Worm (Caenorhabditis elegans) whole organism, midembryonic: ENCODE data around the gene R08C7.8.

Experiments
- T22C8.4 ChIP-seq: fragments of 200-800 bp; sonication (Bioruptor generic); IDR thresholded peaks from 2 replicates; pipeline ENCODE4 v1.3.6; 2022; ENCODE audit warnings: missing genetic modification characterization, missing compliant biosample characterization
- cog-1 ChIP-seq: sonication (generic microtip); optimal IDR thresholded peaks from 2 replicates; lab custom pipeline; 2016; ENCODE audit warnings: missing genetic modification characterization, missing compliant biosample characterization
- flt-1 ChIP-seq: fragments of 200-800 bp; sonication (Bioruptor generic); IDR thresholded peaks from 2 replicates; pipeline ENCODE4 v1.3.6; 2022; ENCODE audit warnings: missing genetic modification characterization, missing compliant biosample characterization
- klf-2 ChIP-seq: fragments of 200-800 bp; sonication (Bioruptor generic); conservative IDR thresholded peaks from 2 replicates; pipeline ENCODE4 v1.3.6; 2022; ENCODE audit warnings: missing genetic modification reagents, missing genetic modification characterization, missing compliant biosample characterization
- med-1 ChIP-seq: sonication (generic microtip); optimal IDR thresholded peaks from 2 replicates; lab custom pipeline; 2017; ENCODE audit warnings: missing genetic modification characterization, mild to moderate bottlenecking, missing compliant biosample characterization, antibody characterized with exemption, missing genetic modification reagents; ENCODE audit not compliant: insufficient read depth
- ref-1 ChIP-seq: fragments of 200-800 bp; sonication (Bioruptor generic); conservative IDR thresholded peaks from 2 replicates; pipeline ENCODE4 v1.3.6; 2022; ENCODE audit warnings: missing genetic modification reagents, missing genetic modification characterization, missing compliant biosample characterization
- tab-1 ChIP-seq: fragments of 200-800 bp; sonication (Bioruptor generic); IDR thresholded peaks from 2 replicates; pipeline ENCODE4 v1.3.6; 2022; ENCODE audit warnings: missing genetic modification characterization, missing compliant biosample characterization
- ztf-23 ChIP-seq: fragments of 200-800 bp; sonication (Bioruptor generic); IDR thresholded peaks from 2 replicates; pipeline ENCODE4 v1.3.6; 2022; ENCODE audit warnings: missing genetic modification reagents, missing genetic modification characterization, missing compliant biosample characterization
- ztf-29 ChIP-seq: fragments of 200-800 bp; sonication (Bioruptor generic); IDR thresholded peaks from 2 replicates; pipeline ENCODE4 v1.3.6; 2022; ENCODE audit warnings: missing genetic modification reagents, missing genetic modification characterization, missing compliant biosample characterization

Gene R08C7.8

DNA sequence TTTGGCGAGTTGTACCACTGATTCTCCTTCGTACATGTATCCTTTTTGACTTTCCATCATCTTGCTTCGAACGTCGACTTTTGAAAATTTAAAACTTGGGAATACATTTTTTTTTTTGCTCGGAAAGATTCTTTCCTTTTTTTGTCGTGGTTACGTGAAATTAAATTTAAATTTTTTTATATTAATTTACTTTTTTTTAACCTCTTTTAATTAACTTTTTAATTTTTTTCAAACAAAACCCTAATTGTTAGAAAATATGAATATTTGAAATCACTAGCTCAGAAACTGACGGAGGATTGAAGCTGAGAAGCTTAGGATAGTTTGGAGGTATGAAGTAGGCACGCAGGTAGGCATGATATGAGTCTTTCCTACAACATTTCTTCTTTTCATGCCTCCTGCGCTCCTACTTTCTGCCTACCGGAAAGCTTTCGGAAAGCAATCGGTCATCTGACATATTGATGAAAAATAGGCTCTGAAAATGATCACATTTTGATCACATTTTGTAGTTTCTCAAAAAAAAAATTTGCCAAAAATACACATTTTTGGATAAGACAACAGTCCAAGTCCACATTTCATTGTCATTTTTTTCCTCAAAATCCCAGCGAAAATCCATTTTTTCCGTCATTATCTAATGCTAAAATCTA is at the start of gene R08C7.8, which contains the start of gene R08C7.4:
R08C7.8 (minus strand) TSS at position 101 of the 644 bp plus-strand sequence.
R08C7.4 (plus strand) TSS at position 594 of the 644 bp plus-strand sequence.
- TF ChIP-seq med-1 (GFP tag; lab: Kevin White, UChicago) (no peak), tab-1 (GFP tag; lab: Robert Waterston, UW) (no peak), flt-1 (GFP tag; lab: Robert Waterston, UW) (no peak), ref-1 (no peak), ztf-23 (no peak), T22C8.4 (GFP tag; lab: Robert Waterston, UW) (no peak), ztf-29 (GFP tag; lab: Robert Waterston, UW) (no peak), cog-1 (tag; lab: Kevin White, UChicago) (no peak), klf-2 (no peak)

DNA sequence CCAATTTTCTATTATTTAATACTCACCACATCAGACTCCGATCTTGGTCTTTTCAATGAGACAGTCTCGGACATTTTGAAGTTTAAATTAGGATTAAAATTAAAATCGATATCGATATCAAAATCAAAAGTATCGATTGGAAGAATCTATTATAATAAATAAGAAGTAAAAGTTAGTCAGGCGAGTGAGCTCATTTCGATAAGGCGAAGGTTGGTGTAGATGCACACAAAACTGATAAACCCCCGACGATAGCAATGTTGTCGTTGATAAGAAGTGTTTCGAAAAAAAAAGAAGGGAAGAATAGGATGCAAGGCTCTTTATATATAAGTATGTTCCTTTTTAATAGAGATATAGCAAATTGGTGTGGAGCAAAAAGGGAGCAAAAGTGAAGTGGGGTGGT is 48.2 kb upstream of the R08C7.8 start, which contains the start of gene M01H9.4:
M01H9.4 (minus strand) TSS at position 379 of the 400 bp plus-strand sequence.
- TF ChIP-seq ref-1, result no peak
- TF ChIP-seq ztf-29 (GFP tag; lab: Robert Waterston, UW), result no peak
- no peak for TF ChIP-seq ztf-23
- no peak for TF ChIP-seq klf-2
- no peak for TF ChIP-seq flt-1 (GFP tag; lab: Robert Waterston, UW)
- TF ChIP-seq tab-1 (GFP tag; lab: Robert Waterston, UW), result no peak
- no peak for TF ChIP-seq med-1 (GFP tag; lab: Kevin White, UChicago)
- TF ChIP-seq cog-1 (tag; lab: Kevin White, UChicago), result no peak
- no peak for TF ChIP-seq T22C8.4 (GFP tag; lab: Robert Waterston, UW)

DNA sequence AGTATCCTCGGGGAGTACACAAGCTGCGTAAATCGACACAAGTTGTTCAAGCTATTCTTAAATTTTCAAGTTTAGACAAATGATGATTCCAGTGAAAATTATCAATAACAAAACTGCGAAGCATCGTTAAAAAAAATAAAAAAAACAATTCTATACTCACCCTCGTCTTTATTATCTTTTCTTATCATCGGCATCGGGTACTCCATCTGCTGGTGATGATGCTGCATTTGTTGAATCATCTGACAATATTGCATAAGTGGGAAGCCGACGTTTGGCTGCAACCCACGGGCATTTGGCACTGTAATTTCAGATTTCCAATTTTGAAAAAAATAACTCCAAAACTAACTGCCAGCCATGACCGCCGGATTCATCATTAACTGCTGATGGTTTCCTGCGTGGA is 47.0 kb upstream of the R08C7.8 start:
- no peak for TF ChIP-seq klf-2
- TF ChIP-seq ztf-29 (GFP tag; lab: Robert Waterston, UW), result no peak
- no peak for TF ChIP-seq flt-1 (GFP tag; lab: Robert Waterston, UW)
- TF ChIP-seq T22C8.4 (GFP tag; lab: Robert Waterston, UW), result no peak
- no peak for TF ChIP-seq tab-1 (GFP tag; lab: Robert Waterston, UW)
- TF ChIP-seq med-1 (GFP tag; lab: Kevin White, UChicago), result no peak

DNA sequence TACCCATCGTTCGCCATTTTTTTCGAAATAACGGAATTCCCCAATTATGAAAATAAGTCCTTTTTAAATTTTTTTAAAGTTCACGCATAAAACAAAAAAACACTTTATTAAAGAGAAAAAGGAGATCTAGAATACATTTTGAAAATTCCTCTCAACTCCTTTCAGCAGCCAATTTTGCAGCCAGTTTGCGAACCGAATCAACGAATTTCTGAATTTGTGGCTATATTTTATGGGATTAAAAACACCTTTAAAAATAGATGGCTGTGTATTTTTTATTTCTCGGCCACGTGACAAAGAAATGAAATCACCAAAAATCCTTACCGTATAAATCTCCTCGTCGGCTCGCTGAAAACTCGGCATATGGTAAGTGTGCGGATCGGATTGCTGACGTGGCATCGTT is 45.7 kb upstream of the R08C7.8 start, which contains the start of gene M01H9.10:
M01H9.10 (minus strand) TSS at position 101 of the 400 bp plus-strand sequence.
- no peak for TF ChIP-seq flt-1 (GFP tag; lab: Robert Waterston, UW)
- TF ChIP-seq ztf-29 (GFP tag; lab: Robert Waterston, UW), result no peak
- no peak for TF ChIP-seq tab-1 (GFP tag; lab: Robert Waterston, UW)
- TF ChIP-seq cog-1 (tag; lab: Kevin White, UChicago), result no peak
- no peak for TF ChIP-seq ztf-23
- TF ChIP-seq T22C8.4 (GFP tag; lab: Robert Waterston, UW), result no peak
- no peak for TF ChIP-seq med-1 (GFP tag; lab: Kevin White, UChicago)
- TF ChIP-seq klf-2, result no peak
- no peak for TF ChIP-seq ref-1

DNA sequence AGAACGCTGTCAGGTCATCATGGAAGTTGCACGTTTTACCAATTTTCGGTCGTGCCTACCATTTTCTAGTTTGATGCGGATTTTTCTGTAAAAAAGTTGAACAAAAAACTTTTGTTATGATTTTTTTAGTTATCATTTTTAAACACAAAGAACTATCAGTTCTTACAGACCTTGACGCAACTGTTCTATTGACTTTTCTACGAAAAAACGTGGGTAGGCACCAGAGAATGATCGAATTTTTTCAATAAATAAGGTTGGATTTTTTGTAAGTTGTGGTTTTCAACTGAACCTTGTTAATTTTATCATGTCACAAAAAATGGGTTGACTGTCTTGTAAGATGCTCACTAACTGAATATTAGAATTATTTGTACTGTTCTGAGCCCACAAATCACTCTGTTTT is 44.3 kb upstream of the R08C7.8 start:
- no peak for TF ChIP-seq med-1 (GFP tag; lab: Kevin White, UChicago)
- TF ChIP-seq ztf-23, result no peak
- no peak for TF ChIP-seq T22C8.4 (GFP tag; lab: Robert Waterston, UW)
- TF ChIP-seq flt-1 (GFP tag; lab: Robert Waterston, UW), result no peak
- TF ChIP-seq cog-1 (tag; lab: Kevin White, UChicago), result no peak
- no peak for TF ChIP-seq klf-2
- no peak for TF ChIP-seq tab-1 (GFP tag; lab: Robert Waterston, UW)
- TF ChIP-seq ref-1, result no peak
- no peak for TF ChIP-seq ztf-29 (GFP tag; lab: Robert Waterston, UW)

DNA sequence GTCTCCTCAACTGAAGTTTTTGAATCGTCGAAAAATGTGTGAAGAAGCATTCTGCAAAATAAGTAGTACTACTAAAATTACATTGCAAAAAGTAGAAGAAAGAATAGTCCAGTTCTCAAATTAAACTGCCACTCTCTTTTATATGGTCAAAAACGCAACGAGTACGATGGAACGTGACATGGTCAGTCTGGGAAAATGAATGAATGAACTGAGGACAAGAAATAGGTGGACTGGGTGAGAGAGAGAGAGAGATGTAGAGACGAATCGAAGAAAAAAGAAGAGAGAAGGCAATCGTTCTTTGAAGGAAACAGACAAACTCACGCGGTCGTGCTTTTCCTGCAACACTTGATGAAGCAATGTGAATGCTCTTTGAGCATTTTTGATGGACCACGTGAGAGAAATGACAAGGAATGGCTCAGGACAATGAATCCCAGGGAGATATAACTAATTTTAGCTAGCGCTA is 42.7 kb upstream of the R08C7.8 start, which contains the start of gene M01H9.3:
M01H9.3 (minus strand) TSS at position 51 of the 463 bp plus-strand sequence.
- no peak for TF ChIP-seq tab-1 (GFP tag; lab: Robert Waterston, UW)
- no peak for TF ChIP-seq T22C8.4 (GFP tag; lab: Robert Waterston, UW)
- TF ChIP-seq ztf-29 (GFP tag; lab: Robert Waterston, UW), result no peak

DNA sequence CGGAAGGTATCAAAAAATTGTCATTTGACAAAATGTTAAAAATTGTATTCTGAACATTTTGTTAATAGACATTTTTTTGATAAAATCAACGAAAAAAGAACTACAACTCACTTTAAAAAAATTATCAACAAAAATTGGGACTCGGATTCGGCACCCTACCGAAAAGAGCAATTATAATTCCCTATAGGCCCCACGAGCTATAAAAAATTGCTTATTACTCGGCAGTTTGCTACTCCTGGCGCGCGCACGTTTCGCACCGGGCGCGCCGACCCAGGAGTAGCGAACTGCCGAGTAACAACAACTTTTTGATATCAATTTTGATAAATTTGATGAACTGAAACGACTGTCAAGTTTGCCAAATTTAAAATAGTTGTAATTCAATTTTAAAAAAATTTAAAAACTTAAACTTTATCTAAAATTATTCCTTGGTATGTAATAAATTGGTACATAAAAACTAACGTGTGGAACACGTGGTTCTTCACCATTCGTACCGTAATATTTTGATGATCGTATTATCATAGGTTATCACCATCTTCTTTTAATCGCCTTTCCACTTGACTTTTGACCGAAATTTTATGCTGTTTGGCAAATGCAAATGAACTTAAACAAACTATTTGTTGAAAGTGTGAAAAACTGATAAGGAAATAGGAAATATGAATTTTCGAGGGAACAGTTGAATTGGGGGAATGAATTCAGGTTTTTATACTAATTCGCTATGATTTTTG is 41.2 kb upstream of the R08C7.8 start:
- TF ChIP-seq cog-1 (tag; lab: Kevin White, UChicago) (no peak), klf-2 (no peak), med-1 (GFP tag; lab: Kevin White, UChicago) (no peak), tab-1 (GFP tag; lab: Robert Waterston, UW) (no peak), ztf-29 (GFP tag; lab: Robert Waterston, UW) (no peak), flt-1 (GFP tag; lab: Robert Waterston, UW) (no peak), ref-1 (no peak), ztf-23 (no peak), T22C8.4 (GFP tag; lab: Robert Waterston, UW) (no peak)

DNA sequence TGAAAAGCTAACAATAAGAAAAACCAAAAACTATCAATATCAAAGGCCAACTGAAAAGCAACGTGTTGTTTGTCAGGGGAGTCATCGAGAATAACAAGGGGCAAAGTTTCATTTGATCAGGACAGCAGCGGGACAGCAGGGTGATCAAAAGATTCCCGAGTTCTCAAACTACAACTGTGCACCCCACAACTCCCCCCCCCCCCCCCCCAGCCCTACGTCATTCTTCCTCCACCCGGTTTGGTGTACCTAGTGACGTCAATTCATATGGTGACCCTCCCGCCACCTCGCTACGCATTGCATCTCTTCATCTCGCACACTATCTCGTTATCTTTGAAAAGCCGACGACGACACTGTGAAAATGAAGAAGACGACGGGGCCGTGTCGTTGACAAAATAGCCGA is 39.4 kb upstream of the R08C7.8 start:
- TF ChIP-seq flt-1 (GFP tag; lab: Robert Waterston, UW), result no peak
- no peak for TF ChIP-seq med-1 (GFP tag; lab: Kevin White, UChicago)
- no peak for TF ChIP-seq T22C8.4 (GFP tag; lab: Robert Waterston, UW)
- TF ChIP-seq tab-1 (GFP tag; lab: Robert Waterston, UW), result no peak
- no peak for TF ChIP-seq ztf-29 (GFP tag; lab: Robert Waterston, UW)
- TF ChIP-seq ref-1, result no peak
- no peak for TF ChIP-seq klf-2
- no peak for TF ChIP-seq ztf-23
- no peak for TF ChIP-seq cog-1 (tag; lab: Kevin White, UChicago)
